Worm (Caenorhabditis elegans): ENCODE measurements around the gene acr-7.

acr-7 gene

ce11 chrII:7814915-7815314, 34.7 kb downstream of the acr-7 start:
- TF ChIP-seq hlh-15 (tag; optimal IDR thresholded peaks at IDR 0.05) (no peak), pax-1 (tag; optimal IDR thresholded peaks at IDR 0.05) (no peak), ceh-19 (GFP tag; optimal IDR thresholded peaks at IDR 0.05) (no peak), ttx-3 (tag; optimal IDR thresholded peaks at IDR 0.05) (no peak), pqm-1 (tag; optimal IDR thresholded peaks at IDR 0.05) (no peak), ceh-24 (tag; optimal IDR thresholded peaks at IDR 0.05) (no peak), ceh-6 (GFP tag; optimal IDR thresholded peaks at IDR 0.05) (no peak), nhr-11 (tag; optimal IDR thresholded peaks at IDR 0.05) (no peak), fax-1 (tag; optimal IDR thresholded peaks at IDR 0.05) (no peak), odd-2 (tag; optimal IDR thresholded peaks at IDR 0.05) (no peak), fkh-10 (GFP tag; optimal IDR thresholded peaks at IDR 0.05) (no peak), ceh-30 (tag; optimal IDR thresholded peaks at IDR 0.05) (no peak), Y22D7AL.16 (tag; optimal IDR thresholded peaks at IDR 0.05) (no peak), ahr-1 (tag; optimal IDR thresholded peaks at IDR 0.05) (no peak)

ce11 chrII:7814215-7814614, 35.4 kb downstream of the acr-7 start:
- no peak for TF ChIP-seq pqm-1 (tag; optimal IDR thresholded peaks at IDR 0.05)
- no peak for TF ChIP-seq che-1 (tag; optimal IDR thresholded peaks at IDR 0.05)
- no peak for TF ChIP-seq ceh-22 (tag; optimal IDR thresholded peaks at IDR 0.05)
- TF ChIP-seq ahr-1 (tag; optimal IDR thresholded peaks at IDR 0.05) = no peak
- peak; percentile 11 for TF ChIP-seq pha-2 (tag; optimal IDR thresholded peaks at IDR 0.05)
- peak; percentile 42 for TF ChIP-seq unc-42 (tag; optimal IDR thresholded peaks at IDR 0.05)
- TF ChIP-seq tbx-2 (tag; optimal IDR thresholded peaks at IDR 0.05) = peak; percentile 20
- peak; percentile 23 for TF ChIP-seq nfya-1 (tag; optimal IDR thresholded peaks at IDR 0.05)
- no peak for TF ChIP-seq ceh-18 (tag; optimal IDR thresholded peaks at IDR 0.05)
- peak; percentile 69 for TF ChIP-seq ceh-14 (tag; optimal IDR thresholded peaks at IDR 0.05)
- TF ChIP-seq unc-55 (GFP tag; optimal IDR thresholded peaks at IDR 0.05) = peak; percentile 74
- TF ChIP-seq ceh-31 (tag; optimal IDR thresholded peaks at IDR 0.05) = peak; percentile 46

- TF ChIP-seq ama-1 (optimal IDR thresholded peaks at IDR 0.05) = no peak
- TF ChIP-seq F13H6.1 (tag; optimal IDR thresholded peaks at IDR 0.05) = no peak
- TF ChIP-seq C08G9.2 (tag; optimal IDR thresholded peaks at IDR 0.05) = no peak
- no peak for TF ChIP-seq ceh-6 (GFP tag; optimal IDR thresholded peaks at IDR 0.05)
- TF ChIP-seq ceh-48 (tag; optimal IDR thresholded peaks at IDR 0.05) = no peak
- no peak for TF ChIP-seq fax-1 (tag; optimal IDR thresholded peaks at IDR 0.05)
- TF ChIP-seq hlh-15 (tag; optimal IDR thresholded peaks at IDR 0.05) = no peak
- no peak for TF ChIP-seq ceh-30 (tag; optimal IDR thresholded peaks at IDR 0.05)
- TF ChIP-seq pqm-1 (tag; optimal IDR thresholded peaks at IDR 0.05) = no peak
- TF ChIP-seq dmd-4 (tag; optimal IDR thresholded peaks at IDR 0.05; ENCODE audit: borderline replicate concordance) = no peak
- TF ChIP-seq unc-55 (GFP tag; optimal IDR thresholded peaks at IDR 0.05) = no peak
- no peak for TF ChIP-seq ceh-19 (GFP tag; optimal IDR thresholded peaks at IDR 0.05)
- no peak for TF ChIP-seq unc-42 (tag; optimal IDR thresholded peaks at IDR 0.05)
Measured at ce11 chrII:7813645-7814044, 36.0 kb downstream of the acr-7 start.

ce11 chrII:7813237-7813636, 36.4 kb downstream of the acr-7 start:
- no peak for TF ChIP-seq hlh-8 (tag; optimal IDR thresholded peaks at IDR 0.05)
- peak; percentile 27 for TF ChIP-seq ceh-31 (tag; optimal IDR thresholded peaks at IDR 0.05)

ce11 chrII:7812332-7812731, 37.3 kb downstream of the acr-7 start:
- TF ChIP-seq unc-55 (GFP tag; optimal IDR thresholded peaks at IDR 0.05) (peak; percentile 1), ama-1 (optimal IDR thresholded peaks at IDR 0.05) (peak; percentile 39), elt-2 (tag; optimal IDR thresholded peaks at IDR 0.05) (peak; percentile 46), tbx-7 (tag; optimal IDR thresholded peaks at IDR 0.05) (no peak), sdc-2 (tag; optimal IDR thresholded peaks at IDR 0.05) (peak; percentile 15)
